Worm (Caenorhabditis elegans) whole organism, mixed stage, embryonic: ENCODE results near the gene snpn-1.

ENCODE experiments used
- bed-3 ChIP-seq: fragments of 200-800 bp; sonication (Bioruptor generic); optimal IDR thresholded peaks from 3 replicates; lab custom pipeline; 2018; ENCODE audit warnings: mild to moderate bottlenecking, missing genetic modification characterization, moderate library complexity, missing compliant biosample characterization
- blmp-1 ChIP-seq: fragments of 150-350 bp; optimal IDR thresholded peaks from 2 replicates; lab custom pipeline; 2014; ENCODE audit warnings: missing biosample characterization, missing genetic modification characterization
- elt-1 ChIP-seq: sonication (generic microtip); optimal IDR thresholded peaks from 2 replicates; lab custom pipeline; 2017; ENCODE audit warnings: missing genetic modification characterization, mild to moderate bottlenecking, missing compliant biosample characterization, antibody characterized with exemption, moderate library complexity, borderline replicate concordance; ENCODE audit not compliant: insufficient read depth
- lsy-2 ChIP-seq: fragments of 150-350 bp; optimal IDR thresholded peaks from 2 replicates; lab custom pipeline; 2014; ENCODE audit warnings: missing biosample characterization, missing genetic modification characterization
- mls-2 ChIP-seq: sonication (generic microtip); optimal IDR thresholded peaks from 2 replicates; lab custom pipeline; 2016; ENCODE audit warnings: mild to moderate bottlenecking, missing genetic modification characterization, moderate library complexity, missing compliant biosample characterization
- nhr-12 ChIP-seq: fragments of 150-350 bp; optimal IDR thresholded peaks from 2 replicates; lab custom pipeline; 2014; ENCODE audit warnings: missing biosample characterization, missing genetic modification characterization
- nhr-28 ChIP-seq: fragments of 150-350 bp; optimal IDR thresholded peaks from 2 replicates; lab custom pipeline; 2014; ENCODE audit warnings: missing biosample characterization, missing genetic modification characterization
- nhr-76 ChIP-seq: sonication (generic microtip); optimal IDR thresholded peaks from 2 replicates; lab custom pipeline; 2017; ENCODE audit warnings: missing biosample characterization, missing genetic modification characterization
- sem-2 ChIP-seq: fragments of 200-800 bp; sonication (Bioruptor generic); optimal IDR thresholded peaks from 2 replicates; lab custom pipeline; 2018; ENCODE audit warnings: mild to moderate bottlenecking, missing genetic modification characterization, missing compliant biosample characterization
- snpc-4 ChIP-seq: fragments of 150-350 bp; optimal IDR thresholded peaks from 2 replicates; lab custom pipeline; 2014; ENCODE audit warnings: missing biosample characterization, missing genetic modification characterization
- unc-39 ChIP-seq: fragments of 150-350 bp; optimal IDR thresholded peaks from 2 replicates; lab custom pipeline; 2014; ENCODE audit warnings: missing biosample characterization, missing genetic modification characterization
- ztf-11 ChIP-seq: fragments of 150-350 bp; optimal IDR thresholded peaks from 2 replicates; lab custom pipeline; 2014; ENCODE audit warnings: missing biosample characterization, missing genetic modification characterization

- no peak for TF ChIP-seq nhr-76
- no peak for TF ChIP-seq snpc-4 (tag; lab: Kevin White, UChicago)
- no peak for TF ChIP-seq unc-39 (tag; lab: Kevin White, UChicago)
- no peak for TF ChIP-seq sem-2
- no peak for TF ChIP-seq nhr-12 (tag; lab: Kevin White, UChicago)
- TF ChIP-seq lsy-2 (tag; lab: Kevin White, UChicago): no peak
- no peak for TF ChIP-seq ztf-11 (tag; lab: Kevin White, UChicago)
- no peak for TF ChIP-seq bed-3 (GFP tag; lab: Kevin White, UChicago)
- no peak for TF ChIP-seq mls-2 (tag; lab: Kevin White, UChicago)
- no peak for TF ChIP-seq nhr-28 (tag; lab: Kevin White, UChicago)
- no peak for TF ChIP-seq elt-1 (tag; lab: Kevin White, UChicago)
- TF ChIP-seq blmp-1 (tag; lab: Kevin White, UChicago): no peak
These were observed 44.0 kb upstream of the snpn-1 start for ce11 chrIV:5134798-5135197.
